Fruit fly (Drosophila melanogaster): ENCODE data around the gene Crag.

The Crag gene

dm6 chrX:8579097-8579496 is 12.7 kb upstream of the Crag start:
- TF ChIP-seq noc (tag; optimal IDR thresholded peaks at IDR 0.05) = no peak

dm6 chrX:8579875-8580274 is 12.0 kb upstream of the Crag start:
- no peak for TF ChIP-seq noc (tag; optimal IDR thresholded peaks at IDR 0.05)

dm6 chrX:8580794-8581193 is 11.0 kb upstream of the Crag start:
- no peak for TF ChIP-seq noc (tag; optimal IDR thresholded peaks at IDR 0.05)

dm6 chrX:8583159-8583558 is 8.7 kb upstream of the Crag start:
- peak; percentile 36 for TF ChIP-seq noc (tag; optimal IDR thresholded peaks at IDR 0.05)

- TF ChIP-seq noc (tag; optimal IDR thresholded peaks at IDR 0.05) = no peak
These were observed 3.1 kb upstream of the Crag start, which contains the start of gene CG12081 for dm6 chrX:8588607-8589171. Gene CG12081 (plus strand): TSS chrX:8588811.

dm6 chrX:8592437-8593158 is 767 bp downstream of the Crag start:
- no peak for TF ChIP-seq noc (tag; optimal IDR thresholded peaks at IDR 0.05)

- no peak for TF ChIP-seq noc (tag; optimal IDR thresholded peaks at IDR 0.05)
These were observed 1.3 kb downstream of the Crag start for dm6 chrX:8593159-8593476.

dm6 chrX:8601165-8601564 is 9.3 kb downstream of the Crag start:
- TF ChIP-seq noc (tag; optimal IDR thresholded peaks at IDR 0.05) = no peak

dm6 chrX:8606206-8606605 is 14.4 kb downstream of the Crag start, which contains the start of gene Caf1-180:
Gene Caf1-180 (minus strand): TSS chrX:8606304.
- TF ChIP-seq noc (tag; optimal IDR thresholded peaks at IDR 0.05) = no peak

dm6 chrX:8607902-8608301 is 16.1 kb downstream of the Crag start:
- TF ChIP-seq noc (tag; optimal IDR thresholded peaks at IDR 0.05) = no peak

- no peak for TF ChIP-seq noc (tag; optimal IDR thresholded peaks at IDR 0.05)
These were observed 24.4 kb downstream of the Crag start for dm6 chrX:8616280-8616679.

dm6 chrX:8616787-8617432 is 25.1 kb downstream of the Crag start:
- TF ChIP-seq noc (tag; optimal IDR thresholded peaks at IDR 0.05) = no peak

dm6 chrX:8622419-8622818 is 30.6 kb downstream of the Crag start:
- TF ChIP-seq noc (tag; optimal IDR thresholded peaks at IDR 0.05) = no peak

- no peak for TF ChIP-seq noc (tag; optimal IDR thresholded peaks at IDR 0.05)
These were observed 33.0 kb downstream of the Crag start for dm6 chrX:8624867-8625266.

- no peak for TF ChIP-seq noc (tag; optimal IDR thresholded peaks at IDR 0.05)
These were observed 35.3 kb downstream of the Crag start for dm6 chrX:8627171-8627570.

dm6 chrX:8634789-8635188 is 43.0 kb downstream of the Crag start:
- TF ChIP-seq noc (tag; optimal IDR thresholded peaks at IDR 0.05) = no peak

Data from whole organism, larva.